Worm (Caenorhabditis elegans): ENCODE data around the gene Y67D8B.5.

The Y67D8B.5 gene

ce11 chrIV:3160785-3161184 is 41.4 kb upstream of the Y67D8B.5 start (continued):
- TF ChIP-seq nhr-12 (tag; optimal IDR thresholded peaks at IDR 0.05), result no peak

- TF ChIP-seq unc-55 (GFP tag; optimal IDR thresholded peaks at IDR 0.05), result peak; percentile 52
- no peak for TF ChIP-seq ZK546.5 (tag; optimal IDR thresholded peaks at IDR 0.05)
- peak; percentile 37 for TF ChIP-seq nhr-129 (tag; optimal IDR thresholded peaks at IDR 0.05)
- TF ChIP-seq Y55F3AM.14 (GFP tag; optimal IDR thresholded peaks at IDR 0.05), result peak; percentile 37
- no peak for TF ChIP-seq ceh-82 (tag; optimal IDR thresholded peaks at IDR 0.05)
- TF ChIP-seq nhr-23 (tag; optimal IDR thresholded peaks at IDR 0.05), result no peak
- TF ChIP-seq F13H6.1 (tag; optimal IDR thresholded peaks at IDR 0.05), result peak; percentile 51
- peak; percentile 46 for TF ChIP-seq C34F6.9 (tag; optimal IDR thresholded peaks at IDR 0.05)
- TF ChIP-seq zag-1 (tag; optimal IDR thresholded peaks at IDR 0.05), result peak; percentile 52
Measured at ce11 chrIV:3163562-3163961, 38.6 kb upstream of the Y67D8B.5 start.

- TF ChIP-seq elt-1 (tag; optimal IDR thresholded peaks at IDR 0.05), result peak; percentile 51
- TF ChIP-seq elt-3 (tag; optimal IDR thresholded peaks at IDR 0.05), result no peak
- no peak for TF ChIP-seq blmp-1 (tag; optimal IDR thresholded peaks at IDR 0.05; ENCODE audit: insufficient read depth)
- TF ChIP-seq nhr-25 (tag; optimal IDR thresholded peaks at IDR 0.05), result peak; percentile 46
- TF ChIP-seq nhr-6 (tag; optimal IDR thresholded peaks at IDR 0.05), result no peak
Measured at ce11 chrIV:3165365-3165764, 36.8 kb upstream of the Y67D8B.5 start.

- peak in 1 of 2 experiments; percentile 5 for TF ChIP-seq lsy-2 (tag; optimal IDR thresholded peaks at IDR 0.05)
- no peak for TF ChIP-seq nhr-23 (tag; optimal IDR thresholded peaks at IDR 0.05)
- no peak for TF ChIP-seq mbf-1 (tag; optimal IDR thresholded peaks at IDR 0.05)
- TF ChIP-seq crh-2 (tag; optimal IDR thresholded peaks at IDR 0.05), result peak; percentile 79
- TF ChIP-seq ama-1 (optimal IDR thresholded peaks at IDR 0.05), result no peak
- no peak for TF ChIP-seq ztf-4 (tag; optimal IDR thresholded peaks at IDR 0.05)
- no peak for TF ChIP-seq ztf-11 (tag; optimal IDR thresholded peaks at IDR 0.05)
- peak; percentile 19 for TF ChIP-seq unc-55 (GFP tag; optimal IDR thresholded peaks at IDR 0.05)
- TF ChIP-seq nhr-12 (tag; optimal IDR thresholded peaks at IDR 0.05), result no peak
- TF ChIP-seq skn-1 (tag; optimal IDR thresholded peaks at IDR 0.05), result no peak
- peak; percentile 55 for TF ChIP-seq sma-9 (GFP tag; optimal IDR thresholded peaks at IDR 0.05)
- no peak for TF ChIP-seq sma-9 (tag; optimal IDR thresholded peaks at IDR 0.05)
- TF ChIP-seq mab-5 (tag; optimal IDR thresholded peaks at IDR 0.05), result no peak
- TF ChIP-seq lin-39 (tag; optimal IDR thresholded peaks at IDR 0.05), result no peak
- TF ChIP-seq sma-3 (GFP tag; optimal IDR thresholded peaks at IDR 0.05), result peak; percentile 29
- TF ChIP-seq nhr-25 (tag; optimal IDR thresholded peaks at IDR 0.05), result no peak
- TF ChIP-seq zag-1 (tag; optimal IDR thresholded peaks at IDR 0.05), result no peak
- no peak for TF ChIP-seq unc-62 (GFP tag; optimal IDR thresholded peaks at IDR 0.05)
- no peak for TF ChIP-seq egl-27 (tag; optimal IDR thresholded peaks at IDR 0.05)
- no peak for TF ChIP-seq nhr-10 (tag; optimal IDR thresholded peaks at IDR 0.05)
- TF ChIP-seq F13H6.1 (tag; optimal IDR thresholded peaks at IDR 0.05), result no peak
- TF ChIP-seq elt-3 (tag; optimal IDR thresholded peaks at IDR 0.05), result no peak
- TF ChIP-seq fos-1 (tag; optimal IDR thresholded peaks at IDR 0.05), result peak; percentile 90
- no peak for TF ChIP-seq R02D3.7 (tag; optimal IDR thresholded peaks at IDR 0.05)
- TF ChIP-seq alr-1 (tag; optimal IDR thresholded peaks at IDR 0.05), result no peak
- TF ChIP-seq aly-2 (tag; optimal IDR thresholded peaks at IDR 0.05), result no peak
- no peak for TF ChIP-seq Y55F3AM.14 (GFP tag; optimal IDR thresholded peaks at IDR 0.05)
- TF ChIP-seq nhr-11 (tag; optimal IDR thresholded peaks at IDR 0.05), result no peak
- TF ChIP-seq unc-39 (tag; optimal IDR thresholded peaks at IDR 0.05), result no peak
- TF ChIP-seq elt-1 (tag; optimal IDR thresholded peaks at IDR 0.05), result no peak
- peak; percentile 32 for TF ChIP-seq gmeb-1 (tag; optimal IDR thresholded peaks at IDR 0.05)
- no peak for TF ChIP-seq nhr-77 (tag; optimal IDR thresholded peaks at IDR 0.05)
Measured at ce11 chrIV:3166896-3167295, 35.2 kb upstream of the Y67D8B.5 start.

ce11 chrIV:3168656-3169216 is 33.4 kb upstream of the Y67D8B.5 start:
- TF ChIP-seq unc-55 (GFP tag; optimal IDR thresholded peaks at IDR 0.05) (peak; percentile 33), blmp-1 (tag; optimal IDR thresholded peaks at IDR 0.05; ENCODE audit: insufficient read depth) (no peak), nhr-77 (tag; optimal IDR thresholded peaks at IDR 0.05) (no peak), lsy-2 (tag; optimal IDR thresholded peaks at IDR 0.05) (peak in 1 of 2 experiments; percentile 38), F13H6.1 (tag; optimal IDR thresholded peaks at IDR 0.05) (peak; percentile 82), sma-9 (GFP tag; optimal IDR thresholded peaks at IDR 0.05) (peak; percentile 1), sma-9 (tag; optimal IDR thresholded peaks at IDR 0.05) (no peak), mdl-1 (tag; optimal IDR thresholded peaks at IDR 0.05) (no peak), skn-1 (tag; optimal IDR thresholded peaks at IDR 0.05) (no peak), C34F6.9 (tag; optimal IDR thresholded peaks at IDR 0.05) (peak; percentile 45), mbf-1 (tag; optimal IDR thresholded peaks at IDR 0.05) (no peak), nhr-129 (tag; optimal IDR thresholded peaks at IDR 0.05) (peak; percentile 50)

All from whole organism, L2 larva.